Fruit fly (Drosophila melanogaster): Measurements from ENCODE around the gene salm.

Gene salm

DNA sequence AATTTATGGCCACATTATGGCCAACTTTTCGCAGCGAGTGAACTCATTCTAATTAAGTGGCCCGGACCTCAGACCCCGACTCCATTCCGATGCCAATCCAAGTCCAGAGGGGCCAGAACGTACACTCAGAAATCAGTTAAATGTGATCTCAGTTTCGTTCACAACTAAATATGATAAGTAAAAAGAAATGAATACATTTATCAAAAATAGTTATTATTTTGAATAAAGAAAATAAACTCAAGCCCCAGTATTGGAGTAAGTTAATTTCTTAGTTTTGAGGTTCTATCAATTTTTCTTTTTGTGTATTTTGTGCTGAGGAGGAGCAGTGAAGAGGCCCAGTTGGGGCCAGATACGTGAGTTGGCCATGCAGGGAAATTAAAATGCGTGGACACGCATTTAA lies 49.8 kb downstream of the salm start (continued):
- TF ChIP-seq CG6276 (GFP tag; optimal IDR thresholded peaks at IDR 0.05) (no peak), vri (GFP tag; optimal IDR thresholded peaks at IDR 0.05) (peak; percentile 39), CG16779 (tag; optimal IDR thresholded peaks at IDR 0.05) (no peak), CG8632 (GFP tag; optimal IDR thresholded peaks at IDR 0.05) (peak; percentile 50), CG15336 (GFP tag; IDR thresholded peaks at IDR 0.05) (0 out of 2 replicates have a peak, but pooled peaks have one; percentile 13), lz (GFP tag; optimal IDR thresholded peaks at IDR 0.05) (peak; percentile 59), Sox15 (GFP tag; optimal IDR thresholded peaks at IDR 0.05) (peak; percentile 52), ss (GFP tag; optimal IDR thresholded peaks at IDR 0.05) (no peak)

DNA sequence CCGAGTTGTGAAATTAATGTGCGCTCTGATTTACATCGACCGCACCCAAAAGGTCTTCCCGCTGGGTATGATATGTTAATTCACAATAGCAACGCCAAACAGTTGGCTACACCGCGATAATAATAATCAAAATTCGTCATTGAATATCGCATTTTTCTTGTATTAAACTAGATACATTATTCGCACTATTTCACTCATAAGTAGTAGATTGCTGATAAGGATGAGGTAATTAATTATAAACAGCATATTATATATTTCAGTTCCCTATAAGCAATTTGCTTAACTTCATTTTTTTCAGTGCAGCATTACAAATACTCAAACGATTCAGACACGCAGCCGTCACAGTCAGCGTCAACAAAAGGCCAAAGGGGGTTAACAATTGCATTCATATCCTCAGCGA lies 51.3 kb downstream of the salm start:
- no peak for TF ChIP-seq ss (GFP tag; optimal IDR thresholded peaks at IDR 0.05)
- no peak for TF ChIP-seq CG11762 (GFP tag; optimal IDR thresholded peaks at IDR 0.05; ENCODE audit: insufficient read depth)
- peak; percentile 22 for TF ChIP-seq Sox15 (GFP tag; optimal IDR thresholded peaks at IDR 0.05)
- TF ChIP-seq CG6808 (GFP tag; optimal IDR thresholded peaks at IDR 0.05), result no peak
- peak; percentile 37 for TF ChIP-seq Sox102F (GFP tag; optimal IDR thresholded peaks at IDR 0.05)
- TF ChIP-seq Met (GFP tag; optimal IDR thresholded peaks at IDR 0.05), result no peak
- peak; percentile 53 for TF ChIP-seq CG34406 (GFP tag; optimal IDR thresholded peaks at IDR 0.05)
- TF ChIP-seq CG9139 (GFP tag; optimal IDR thresholded peaks at IDR 0.05), result no peak
- TF ChIP-seq esn (GFP tag; optimal IDR thresholded peaks at IDR 0.05), result peak; percentile 73
- TF ChIP-seq svp (GFP tag), result peak; percentile 77
- no peak for TF ChIP-seq Blimp-1 (GFP tag; optimal IDR thresholded peaks at IDR 0.05)
- TF ChIP-seq dsx (GFP tag; optimal IDR thresholded peaks at IDR 0.05; ENCODE audit: poor library complexity, severe bottlenecking), result no peak
- peak; percentile 54 for TF ChIP-seq CG6792 (GFP tag; optimal IDR thresholded peaks at IDR 0.05)
- no peak for TF ChIP-seq CG16779 (tag; optimal IDR thresholded peaks at IDR 0.05)
- peak; percentile 38 for TF ChIP-seq CG10631 (GFP tag; optimal IDR thresholded peaks at IDR 0.05)
- no peak for TF ChIP-seq Hr38 (GFP tag; optimal IDR thresholded peaks at IDR 0.05)
- no peak for TF ChIP-seq dac (GFP tag; optimal IDR thresholded peaks at IDR 0.05)
- TF ChIP-seq Smox (GFP tag; optimal IDR thresholded peaks at IDR 0.05), result peak; percentile 49
- TF ChIP-seq acj6 (GFP tag; optimal IDR thresholded peaks at IDR 0.05), result peak; percentile 53
- no peak for TF ChIP-seq CG11294 (GFP tag; IDR thresholded peaks at IDR 0.05)
- no peak for TF ChIP-seq CG6854 (GFP tag; optimal IDR thresholded peaks at IDR 0.05)
- peak; percentile 18 to 71 for TF ChIP-seq salr (GFP tag; optimal IDR thresholded peaks at IDR 0.05)
- TF ChIP-seq topi (GFP tag; optimal IDR thresholded peaks at IDR 0.05), result peak; percentile 6
- no peak for TF ChIP-seq CG8119 (GFP tag; IDR thresholded peaks at IDR 0.05)
- no peak for TF ChIP-seq CG15336 (GFP tag; IDR thresholded peaks at IDR 0.05)
- TF ChIP-seq CG8319 (GFP tag; optimal IDR thresholded peaks at IDR 0.05), result no peak
- TF ChIP-seq CG11902 (GFP tag; optimal IDR thresholded peaks at IDR 0.05), result no peak
- peak; percentile 18 for TF ChIP-seq CG32006 (GFP tag; optimal IDR thresholded peaks at IDR 0.05)
- no peak for TF ChIP-seq CG10669 (GFP tag; optimal IDR thresholded peaks at IDR 0.05)
- no peak for TF ChIP-seq Ets96B (tag; optimal IDR thresholded peaks at IDR 0.05)
- no peak for TF ChIP-seq CG6163 (GFP tag; IDR thresholded peaks at IDR 0.05)
- peak; percentile 64 for TF ChIP-seq CG31627 (GFP tag; optimal IDR thresholded peaks at IDR 0.05)
- no peak for TF ChIP-seq Lpt (GFP tag; optimal IDR thresholded peaks at IDR 0.05)
- TF ChIP-seq Eip78C (GFP tag), result no peak
- TF ChIP-seq Gug (GFP tag; IDR thresholded peaks at IDR 0.05), result no peak
- TF ChIP-seq lz (GFP tag; optimal IDR thresholded peaks at IDR 0.05), result peak; percentile 54
- peak; percentile 27 for TF ChIP-seq Hr4 (GFP tag; optimal IDR thresholded peaks at IDR 0.05)
- no peak for TF ChIP-seq CG4318 (GFP tag; optimal IDR thresholded peaks at IDR 0.05)
- TF ChIP-seq achi (GFP tag; optimal IDR thresholded peaks at IDR 0.05), result peak; percentile 7
- peak; percentile 47 for TF ChIP-seq Ets21C (GFP tag; optimal IDR thresholded peaks at IDR 0.05)
- peak; percentile 44 for TF ChIP-seq CG8632 (GFP tag; optimal IDR thresholded peaks at IDR 0.05)
- TF ChIP-seq Eip75B (GFP tag; optimal IDR thresholded peaks at IDR 0.05), result no peak
- TF ChIP-seq CG1621 (tag; optimal IDR thresholded peaks at IDR 0.05), result peak; percentile 12
- TF ChIP-seq CG7368 (GFP tag; optimal IDR thresholded peaks at IDR 0.05), result no peak
- peak; percentile 5 for TF ChIP-seq vri (GFP tag; optimal IDR thresholded peaks at IDR 0.05)
- no peak for TF ChIP-seq fd85E (GFP tag; optimal IDR thresholded peaks at IDR 0.05)
- peak; percentile 51 for TF ChIP-seq OdsH (GFP tag; optimal IDR thresholded peaks at IDR 0.05)
- no peak for TF ChIP-seq Eip93F (GFP tag; optimal IDR thresholded peaks at IDR 0.05)
